Fruit fly (Drosophila melanogaster) whole organism, embryonic: Measurements from ENCODE around the gene Arp6.
A peak's percentile ranks its signal among the peaks of the same experiment; 100 is the strongest.

Experiments used
- Blimp-1 ChIP-seq: fragments of 200-800 bp; sonication (Bioruptor generic); optimal IDR thresholded peaks from 3 replicates; lab custom pipeline; 2018; ENCODE audit warnings: missing biosample characterization, missing genetic modification characterization, mild to moderate bottlenecking, moderate library complexity, missing genetic modification reagents
- CG1024 ChIP-seq: fragments of 200-800 bp; sonication (Bioruptor generic); IDR thresholded peaks from 2 replicates; pipeline ENCODE4 v1.3.6; 2022; ENCODE audit warnings: missing biosample characterization, missing genetic modification characterization
- CG10565 ChIP-seq: fragments of 200-800 bp; sonication (Bioruptor generic); optimal IDR thresholded peaks from 3 replicates; lab custom pipeline; 2016; ENCODE audit warnings: missing biosample characterization, mild to moderate bottlenecking, missing genetic modification characterization
- CG11560 ChIP-seq: fragments of 200-800 bp; sonication (Bioruptor generic); IDR thresholded peaks from 3 replicates; pipeline ENCODE4 v1.3.6; 2022; ENCODE audit warnings: missing biosample characterization, missing genetic modification characterization
- CG12155 ChIP-seq: fragments of 200-800 bp; sonication (Bioruptor generic); optimal IDR thresholded peaks from 3 replicates; lab custom pipeline; 2016; ENCODE audit warnings: missing biosample characterization, missing genetic modification characterization
- CG12659 ChIP-seq: fragments of 200-800 bp; sonication (Bioruptor generic); optimal IDR thresholded peaks from 3 replicates; lab custom pipeline; 2017; ENCODE audit warnings: mild to moderate bottlenecking, missing biosample characterization, missing genetic modification reagents, missing genetic modification characterization
- CG1529 ChIP-seq: fragments of 200-800 bp; sonication (Bioruptor generic); optimal IDR thresholded peaks from 3 replicates; lab custom pipeline; 2018; ENCODE audit warnings: missing biosample characterization, missing genetic modification characterization
- CG1603 ChIP-seq: fragments of 200-800 bp; sonication (Bioruptor generic); optimal IDR thresholded peaks from 2 replicates; lab custom pipeline; 2019; ENCODE audit warnings: missing biosample characterization, mild to moderate bottlenecking, missing genetic modification characterization, moderate library complexity
- CG1647 ChIP-seq: fragments of 200-800 bp; sonication (Bioruptor generic); optimal IDR thresholded peaks from 3 replicates; lab custom pipeline; 2016; ENCODE audit warnings: missing biosample characterization, missing genetic modification characterization
- CG16813 ChIP-seq: fragments of 200-800 bp; sonication (Bioruptor generic); IDR thresholded peaks from 3 replicates; pipeline ENCODE4 v1.3.6; 2022; ENCODE audit warnings: missing biosample characterization, missing genetic modification characterization; ENCODE audit not compliant: partially characterized antibody
- CG31224 ChIP-seq: fragments of 200-800 bp; sonication (Bioruptor generic); IDR thresholded peaks from 2 replicates; pipeline ENCODE4 v1.3.6; 2022; ENCODE audit warnings: missing biosample characterization, missing genetic modification characterization
- CG31388 ChIP-seq: fragments of 200-800 bp; sonication (Bioruptor generic); optimal IDR thresholded peaks from 2 replicates; lab custom pipeline; 2016; ENCODE audit warnings: missing biosample characterization, missing genetic modification characterization
- CG34224 ChIP-seq: fragments of 200-800 bp; sonication (Bioruptor generic); IDR thresholded peaks from 3 replicates; pipeline ENCODE4 v1.3.6; 2022; ENCODE audit warnings: missing biosample characterization, missing genetic modification characterization; ENCODE audit not compliant: partially characterized antibody
- CG4617 ChIP-seq: fragments of 200-800 bp; sonication (Bioruptor generic); optimal IDR thresholded peaks from 3 replicates; lab custom pipeline; 2016; ENCODE audit warnings: missing biosample characterization, missing genetic modification characterization, borderline replicate concordance
- CG7786 ChIP-seq: fragments of 200-800 bp; sonication (Bioruptor generic); optimal IDR thresholded peaks from 2 replicates; lab custom pipeline; 2016; ENCODE audit warnings: missing biosample characterization, missing genetic modification characterization
- CG8478 ChIP-seq: fragments of >200 bp; optimal IDR thresholded peaks from 2 replicates; lab custom pipeline; 2018
- CG9437 ChIP-seq: fragments of 200-800 bp; sonication (Bioruptor generic); optimal IDR thresholded peaks from 2 replicates; lab custom pipeline; 2018; ENCODE audit warnings: missing biosample characterization, mild to moderate bottlenecking, missing genetic modification characterization
- CTCF ChIP-seq: fragments of 200-800 bp; sonication (Bioruptor generic); optimal IDR thresholded peaks from 2 replicates; lab custom pipeline; 2017; ENCODE audit warnings: missing biosample characterization, mild to moderate bottlenecking, missing genetic modification characterization, moderate library complexity
- Dbx ChIP-seq: fragments of 200-800 bp; sonication (Bioruptor generic); IDR thresholded peaks from 3 replicates; pipeline ENCODE4 v1.3.6; 2022; ENCODE audit warnings: missing biosample characterization, missing genetic modification characterization
- Dp ChIP-seq: fragments of 200-800 bp; sonication (Bioruptor generic); optimal IDR thresholded peaks from 2 replicates; lab custom pipeline; 2018; ENCODE audit warnings: missing biosample characterization, mild to moderate bottlenecking, missing genetic modification characterization, moderate library complexity
- E2f1 ChIP-seq: fragments of 200-800 bp; sonication (Bioruptor generic); IDR thresholded peaks from 2 replicates; pipeline ENCODE4 v1.3.6; 2022; ENCODE audit warnings: missing biosample characterization, missing genetic modification characterization
- H2.0 ChIP-seq: fragments of 200-800 bp; sonication (Bioruptor generic); IDR thresholded peaks from 2 replicates; pipeline ENCODE4 v1.3.6; 2022; ENCODE audit warnings: missing biosample characterization, missing genetic modification characterization
- HLHmδ ChIP-seq: fragments of 200-800 bp; sonication (Bioruptor generic); optimal IDR thresholded peaks from 2 replicates; lab custom pipeline; 2018; ENCODE audit warnings: missing biosample characterization, mild to moderate bottlenecking, missing genetic modification characterization, moderate library complexity
- Nf-YA ChIP-seq: fragments of 200-800 bp; sonication (Bioruptor generic); IDR thresholded peaks from 2 replicates; pipeline ENCODE4 v1.3.6; 2022; ENCODE audit warnings: missing biosample characterization, missing genetic modification characterization
- Oaz ChIP-seq: fragments of 200-800 bp; sonication (Bioruptor generic); IDR thresholded peaks from 2 replicates; pipeline ENCODE4 v1.3.6; 2022; ENCODE audit warnings: missing biosample characterization, missing genetic modification characterization
- Sin3A ChIP-seq: fragments of >200 bp; optimal IDR thresholded peaks from 2 replicates; lab custom pipeline; 2018
- Six4 ChIP-seq: fragments of 200-800 bp; sonication (Bioruptor generic); optimal IDR thresholded peaks from 2 replicates; lab custom pipeline; 2016; ENCODE audit warnings: missing biosample characterization, missing genetic modification characterization
- Xbp1 ChIP-seq: fragments of 200-800 bp; sonication (Bioruptor generic); optimal IDR thresholded peaks from 3 replicates; lab custom pipeline; 2016; ENCODE audit warnings: missing biosample characterization, mild to moderate bottlenecking, missing genetic modification characterization
- cato ChIP-seq: fragments of 200-800 bp; sonication (Bioruptor generic); optimal IDR thresholded peaks from 2 replicates; lab custom pipeline; 2016; ENCODE audit warnings: missing biosample characterization, missing genetic modification characterization, borderline replicate concordance
- caup ChIP-seq: fragments of 200-800 bp; sonication (Bioruptor generic); optimal IDR thresholded peaks from 3 replicates; lab custom pipeline; 2017; ENCODE audit warnings: missing biosample characterization, mild to moderate bottlenecking, missing genetic modification characterization, moderate library complexity; ENCODE audit not compliant: severe bottlenecking
- cg ChIP-seq: fragments of 200-800 bp; sonication (Bioruptor generic); optimal IDR thresholded peaks from 3 replicates; lab custom pipeline; 2019; ENCODE audit warnings: missing biosample characterization, mild to moderate bottlenecking, missing genetic modification characterization, moderate library complexity
- crc ChIP-seq: fragments of 200-800 bp; sonication (Bioruptor generic); optimal IDR thresholded peaks from 2 replicates; lab custom pipeline; 2016; ENCODE audit warnings: missing biosample characterization, missing genetic modification characterization
- disco-r ChIP-seq: fragments of 200-800 bp; sonication (Bioruptor generic); optimal IDR thresholded peaks from 2 replicates; lab custom pipeline; 2016; ENCODE audit warnings: missing biosample characterization, missing genetic modification characterization
- dmrt11E ChIP-seq: fragments of 200-800 bp; sonication (Bioruptor generic); optimal IDR thresholded peaks from 3 replicates; lab custom pipeline; 2018; ENCODE audit warnings: missing biosample characterization, mild to moderate bottlenecking, missing genetic modification characterization, moderate library complexity
- dpn ChIP-seq, 2 experiments: fragments of 200-800 bp; sonication (Bioruptor generic); optimal IDR thresholded peaks; 3 replicates each; lab custom pipeline; 2016; ENCODE audit warnings: missing biosample characterization in 2 of 2, missing genetic modification characterization in 2 of 2
- fd96Cb ChIP-seq: fragments of 200-800 bp; sonication (Bioruptor generic); optimal IDR thresholded peaks from 2 replicates; lab custom pipeline; 2018; ENCODE audit warnings: missing biosample characterization, mild to moderate bottlenecking, missing genetic modification characterization, moderate library complexity
- her ChIP-seq: fragments of 200-800 bp; sonication (Bioruptor generic); optimal IDR thresholded peaks from 2 replicates; lab custom pipeline; 2016; ENCODE audit warnings: missing biosample characterization, missing genetic modification characterization
- ind ChIP-seq: fragments of 200-800 bp; sonication (Bioruptor generic); optimal IDR thresholded peaks from 3 replicates; lab custom pipeline; 2016; ENCODE audit warnings: missing biosample characterization, missing genetic modification characterization
- inv ChIP-seq: fragments of 200-800 bp; sonication (Bioruptor generic); IDR thresholded peaks from 2 replicates; pipeline ENCODE4 v1.3.6; 2022; ENCODE audit warnings: missing biosample characterization, missing genetic modification characterization; ENCODE audit not compliant: partially characterized antibody
- kah ChIP-seq: fragments of 200-800 bp; sonication (Bioruptor generic); optimal IDR thresholded peaks from 2 replicates; lab custom pipeline; 2018; ENCODE audit warnings: missing biosample characterization, mild to moderate bottlenecking, missing genetic modification characterization
- ken ChIP-seq: fragments of 200-800 bp; sonication (Bioruptor generic); IDR thresholded peaks from 3 replicates; pipeline ENCODE4 v1.3.6; 2022; ENCODE audit warnings: missing biosample characterization, missing genetic modification characterization
- mld ChIP-seq: fragments of 200-800 bp; sonication (Bioruptor generic); IDR thresholded peaks from 3 replicates; pipeline ENCODE4 v1.3.6; 2022; ENCODE audit warnings: missing biosample characterization, missing genetic modification characterization; ENCODE audit not compliant: partially characterized antibody
- nerfin-2 ChIP-seq: fragments of 200-800 bp; sonication (Bioruptor generic); IDR thresholded peaks from 2 replicates; pipeline ENCODE4 v1.3.6; 2022; ENCODE audit warnings: missing biosample characterization, missing genetic modification characterization; ENCODE audit not compliant: partially characterized antibody
- nom ChIP-seq: fragments of 200-800 bp; sonication (Bioruptor generic); optimal IDR thresholded peaks from 2 replicates; lab custom pipeline; 2017; ENCODE audit warnings: missing biosample characterization, missing genetic modification characterization, mild to moderate bottlenecking, moderate library complexity, missing genetic modification reagents
- ro ChIP-seq: fragments of 200-800 bp; sonication (Bioruptor generic); IDR thresholded peaks from 2 replicates; pipeline ENCODE4 v1.3.6; 2022; ENCODE audit warnings: missing biosample characterization, missing genetic modification characterization
- row ChIP-seq: fragments of 200-800 bp; sonication (Bioruptor generic); IDR thresholded peaks from 3 replicates; pipeline ENCODE4 v1.3.6; 2022; ENCODE audit warnings: missing biosample characterization, missing genetic modification characterization
- run ChIP-seq: fragments of 200-800 bp; sonication (Bioruptor generic); optimal IDR thresholded peaks from 3 replicates; lab custom pipeline; 2018; ENCODE audit warnings: missing biosample characterization, mild to moderate bottlenecking, missing genetic modification characterization
- tin ChIP-seq: fragments of 200-800 bp; sonication (Bioruptor generic); optimal IDR thresholded peaks from 3 replicates; lab custom pipeline; 2016; ENCODE audit warnings: missing biosample characterization, missing genetic modification characterization
- tx ChIP-seq: fragments of 200-800 bp; sonication (Bioruptor generic); optimal IDR thresholded peaks from 2 replicates; lab custom pipeline; 2016; ENCODE audit warnings: missing biosample characterization, missing genetic modification characterization
- wdn ChIP-seq: fragments of 200-800 bp; sonication (Bioruptor generic); IDR thresholded peaks from 2 replicates; pipeline ENCODE4 v1.3.6; 2022; ENCODE audit warnings: missing biosample characterization, missing genetic modification characterization
- zen ChIP-seq: fragments of 200-800 bp; sonication (Bioruptor generic); optimal IDR thresholded peaks from 3 replicates; lab custom pipeline; 2018; ENCODE audit warnings: missing biosample characterization, mild to moderate bottlenecking, missing genetic modification characterization, moderate library complexity

Gene Arp6

dm6 chrX:15733995-15734394, 2.9 kb downstream of the Arp6 start, which contains the start of the genes CG12379 and MagR (continued):
- peak; percentile 95 for TF ChIP-seq row (GFP tag; lab: Robert Waterston, UW)
- peak; percentile 6 for TF ChIP-seq kah (GFP tag; lab: Kevin White, UChicago)
- peak; percentile 61 for TF ChIP-seq tin (GFP tag; lab: Kevin White, UChicago)
- peak; percentile 18 for TF ChIP-seq disco-r (GFP tag; lab: Kevin White, UChicago)
- no peak for TF ChIP-seq her (GFP tag; lab: Kevin White, UChicago)
- peak; percentile 32; the same call in 1 of the 2 replicates for TF ChIP-seq E2f1 (GFP tag; lab: Robert Waterston, UW)
- peak; percentile 28 for TF ChIP-seq nom (GFP tag; lab: Kevin White, UChicago)
- TF ChIP-seq CG4617 (GFP tag; lab: Kevin White, UChicago) = peak; percentile 42
- TF ChIP-seq CG34224 (GFP tag; lab: Robert Waterston, UW) = peak; percentile 71
- TF ChIP-seq Dbx (GFP tag; lab: Robert Waterston, UW) = peak; percentile 61
- no peak for TF ChIP-seq H2.0
- peak; percentile 78 for TF ChIP-seq inv
- TF ChIP-seq wdn (GFP tag; lab: Robert Waterston, UW) = no peak
- TF ChIP-seq Nf-YA (GFP tag; lab: Robert Waterston, UW) = no peak
- TF ChIP-seq Dp (GFP tag; lab: Kevin White, UChicago) = peak; percentile 36
- TF ChIP-seq ro = 0 out of 2 replicates have a peak, but pooled peaks have one; percentile 14
- TF ChIP-seq CG12155 (GFP tag; lab: Kevin White, UChicago) = no peak
- no peak for TF ChIP-seq CG1529 (GFP tag; lab: Kevin White, UChicago)
- TF ChIP-seq CG10565 = no peak
- no peak for TF ChIP-seq ken (GFP tag; lab: Robert Waterston, UW)
- no peak for TF ChIP-seq CTCF (GFP tag; lab: Kevin White, UChicago)
- TF ChIP-seq cato (GFP tag; lab: Kevin White, UChicago) = no peak
- TF ChIP-seq cg (GFP tag; lab: Kevin White, UChicago) = no peak
- TF ChIP-seq crc = peak; percentile 35
- peak; percentile 50 for TF ChIP-seq zen
- TF ChIP-seq run = no peak
- TF ChIP-seq dmrt11E = peak; percentile 47
- TF ChIP-seq caup = no peak
- TF ChIP-seq CG7786 = peak; percentile 56
- no peak for TF ChIP-seq CG31388 (GFP tag; lab: Kevin White, UChicago)
- peak; percentile 16 for TF ChIP-seq CG9437 (GFP tag; lab: Kevin White, UChicago)
- no peak for TF ChIP-seq Blimp-1 (GFP tag; lab: Kevin White, UChicago)
- TF ChIP-seq nerfin-2 (GFP tag; lab: Robert Waterston, UW) = peak; percentile 62
- no peak for TF ChIP-seq HLHmδ
- TF ChIP-seq fd96Cb (tag; lab: Kevin White, UChicago) = peak; percentile 4
- peak; percentile 87 for TF ChIP-seq CG16813 (GFP tag; lab: Robert Waterston, UW)
- TF ChIP-seq Xbp1 (GFP tag; lab: Kevin White, UChicago) = peak; percentile 56
- TF ChIP-seq tx (GFP tag; lab: Kevin White, UChicago) = peak; percentile 67
- TF ChIP-seq CG11560 (tag; lab: Robert Waterston, UW) = peak; percentile 59; the same call in 1 of the 3 replicates
- TF ChIP-seq CG1647 = peak; percentile 45
- no peak for TF ChIP-seq CG1024 (GFP tag; lab: Robert Waterston, UW)
- peak; percentile 3 for TF ChIP-seq Six4 (GFP tag; lab: Kevin White, UChicago)
- TF ChIP-seq CG8478 = no peak
- peak; percentile 58 for TF ChIP-seq Sin3A (lab: Kevin White, UChicago)
- peak; percentile 48; the same call in 1 of the 2 replicates for TF ChIP-seq Oaz (GFP tag; lab: Robert Waterston, UW)
- TF ChIP-seq CG31224 (GFP tag; lab: Robert Waterston, UW) = peak; percentile 49; the same call in 1 of the 2 replicates
- peak; percentile 71 for TF ChIP-seq CG12659 (GFP tag; lab: Kevin White, UChicago)
- peak; percentile 53 to 71 for TF ChIP-seq dpn (GFP tag; optimal IDR thresholded peaks at IDR 0.05; lab: Kevin White, UChicago)
- TF ChIP-seq ind (GFP tag; lab: Kevin White, UChicago) = peak; percentile 62
- peak; percentile 57 for TF ChIP-seq CG1603
- peak; percentile 51; the same call in 1 of the 3 replicates for TF ChIP-seq mld (GFP tag; lab: Robert Waterston, UW)
